Worm (Caenorhabditis elegans): ENCODE measurements around the gene clec-243.
"Not testable (repeated sequence)": the region's sequence is repeated elsewhere in the genome, so short reads cannot be mapped to it uniquely, and the experiment has no call there.

ce11 chrV:17255028-17255427 is 6.2 kb upstream of the clec-243 start, which contains the start of gene srh-116:
- TF ChIP-seq ceh-82 (tag; optimal IDR thresholded peaks at IDR 0.05); unc-62 (GFP tag; optimal IDR thresholded peaks at IDR 0.05 in 1 of 2); unc-62 (tag; optimal IDR thresholded peaks at IDR 0.05); unc-39 (tag; optimal IDR thresholded peaks at IDR 0.05); aly-2 (tag; optimal IDR thresholded peaks at IDR 0.05); zag-1 (tag; optimal IDR thresholded peaks at IDR 0.05); hlh-30 (tag; optimal IDR thresholded peaks at IDR 0.05; ENCODE audit: insufficient read depth); ceh-28 (tag; optimal IDR thresholded peaks at IDR 0.05): not testable (repeated sequence)

All from whole organism, L4 larva.